Worm (Caenorhabditis elegans): ENCODE data around the gene abhd-14.
"Not testable (repeated sequence)": the region's sequence is repeated elsewhere in the genome, so short reads cannot be mapped to it uniquely, and the experiment has no call there.

The abhd-14 gene

ce11 chrIV:1053989-1054388, 24.1 kb upstream of the abhd-14 start:
- TF ChIP-seq elt-3 (tag; optimal IDR thresholded peaks at IDR 0.05), result no peak
- no peak for TF ChIP-seq nhr-11 (tag; optimal IDR thresholded peaks at IDR 0.05)
- TF ChIP-seq Y55F3AM.14 (GFP tag; optimal IDR thresholded peaks at IDR 0.05), result no peak

DNA sequence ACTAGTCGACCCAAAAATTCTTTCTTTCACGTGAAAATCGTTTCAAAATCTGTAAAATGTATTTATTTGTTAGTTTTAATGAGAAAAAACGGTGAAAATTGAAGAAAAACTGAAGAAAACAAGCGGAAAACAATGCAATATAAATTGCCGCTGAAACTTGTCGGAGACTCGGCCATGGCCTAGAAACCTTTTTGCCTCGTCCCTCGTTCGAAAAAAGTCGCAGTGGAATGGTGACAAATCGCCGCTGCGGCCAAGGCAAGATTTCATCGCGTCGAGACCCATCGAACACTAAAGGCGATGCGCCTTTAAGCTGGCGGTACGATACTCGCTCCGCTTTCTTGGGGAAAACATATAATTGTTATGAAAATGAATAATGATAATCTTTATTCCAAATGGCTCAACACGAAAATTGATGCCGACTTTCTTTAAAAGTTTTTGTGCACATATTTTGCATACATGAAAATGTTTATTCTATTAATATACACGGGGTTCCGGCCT, 21.8 kb upstream of the abhd-14 start, which contains the start of gene Y55F3AM.21:
Gene Y55F3AM.21, minus strand, starts transcription at position 51 of the 498 bp plus-strand sequence.
- TF ChIP-seq R02D3.7, peb-1, nhr-21 (tag; optimal IDR thresholded peaks at IDR 0.05): not testable (repeated sequence)

ce11 chrIV:1046996-1047395, 17.2 kb upstream of the abhd-14 start:
- TF ChIP-seq nhr-11 (tag; optimal IDR thresholded peaks at IDR 0.05), result no peak
- TF ChIP-seq nhr-129 (tag; optimal IDR thresholded peaks at IDR 0.05), result no peak
- TF ChIP-seq sem-4 (tag; optimal IDR thresholded peaks at IDR 0.05), result no peak
- TF ChIP-seq gmeb-1 (tag; optimal IDR thresholded peaks at IDR 0.05), result no peak
- no peak for TF ChIP-seq ama-1 (optimal IDR thresholded peaks at IDR 0.05)
- TF ChIP-seq sma-3 (GFP tag; optimal IDR thresholded peaks at IDR 0.05), result no peak
- no peak for TF ChIP-seq dmd-4 (tag; optimal IDR thresholded peaks at IDR 0.05)
- no peak for TF ChIP-seq lsy-2 (tag; optimal IDR thresholded peaks at IDR 0.05)
- no peak for TF ChIP-seq unc-62 (GFP tag; optimal IDR thresholded peaks at IDR 0.05)
- TF ChIP-seq nhr-10 (tag; optimal IDR thresholded peaks at IDR 0.05), result no peak
- TF ChIP-seq nhr-77 (tag; optimal IDR thresholded peaks at IDR 0.05), result no peak
- TF ChIP-seq snpc-4 (tag; optimal IDR thresholded peaks at IDR 0.05), result no peak
- no peak for TF ChIP-seq fos-1 (tag; optimal IDR thresholded peaks at IDR 0.05)
- no peak for TF ChIP-seq unc-55 (GFP tag; optimal IDR thresholded peaks at IDR 0.05)
- TF ChIP-seq mdl-1 (tag; optimal IDR thresholded peaks at IDR 0.05), result no peak
- TF ChIP-seq crh-2 (tag; optimal IDR thresholded peaks at IDR 0.05), result no peak
- TF ChIP-seq ztf-11 (tag; optimal IDR thresholded peaks at IDR 0.05), result no peak
- no peak for TF ChIP-seq F13H6.1 (tag; optimal IDR thresholded peaks at IDR 0.05)
- no peak for TF ChIP-seq skn-1 (tag; optimal IDR thresholded peaks at IDR 0.05)

DNA sequence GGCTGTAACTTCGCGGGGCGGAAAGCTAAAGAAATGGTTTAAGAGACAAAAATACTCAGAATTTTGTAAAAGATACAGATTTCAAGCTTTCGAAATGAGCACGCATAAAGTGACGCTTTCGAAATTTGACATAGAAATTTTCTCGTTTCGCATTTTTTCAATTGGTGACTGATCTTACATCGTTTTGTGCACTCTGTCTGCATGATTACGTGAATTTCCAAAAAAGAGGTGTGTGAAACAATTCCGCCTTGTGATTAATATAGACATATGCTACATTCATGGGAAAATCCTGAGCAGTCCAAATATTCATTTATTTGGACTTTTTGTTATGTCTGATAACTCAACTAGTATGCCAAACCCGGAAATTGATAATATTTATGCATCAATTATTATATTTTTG, 15.8 kb upstream of the abhd-14 start, which contains the start of gene srx-12:
Gene srx-12, plus strand, starts transcription at position 301 of the 400 bp plus-strand sequence.
- TF ChIP-seq nhr-23 (tag; optimal IDR thresholded peaks at IDR 0.05) (no peak), ztf-1 (GFP tag; conservative IDR thresholded peaks at IDR 0.05) (no peak), Y55F3AM.14 (GFP tag; optimal IDR thresholded peaks at IDR 0.05) (no peak), unc-62 (GFP tag; optimal IDR thresholded peaks at IDR 0.05) (no peak), R02D3.7 (tag; optimal IDR thresholded peaks at IDR 0.05) (no peak)

DNA sequence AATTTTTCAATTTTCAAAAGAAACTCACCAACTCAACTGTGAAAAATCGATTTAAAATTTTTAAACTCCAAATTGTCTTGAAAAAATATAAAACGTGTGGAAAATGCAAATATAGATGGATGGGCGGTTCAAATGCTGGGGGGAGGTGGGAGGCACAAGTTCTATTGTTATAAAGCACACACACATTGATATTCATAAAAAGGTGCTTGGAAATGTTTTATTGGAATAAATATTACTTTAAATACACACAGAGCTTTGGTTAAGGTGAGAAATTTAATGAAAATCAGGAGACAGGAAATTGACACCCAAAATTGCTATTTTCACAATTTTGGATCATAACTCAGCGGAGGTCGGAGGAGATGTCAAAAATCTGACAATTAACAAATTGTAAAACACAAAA, 14.4 kb upstream of the abhd-14 start, which contains the start of gene Y55F3AM.11:
Gene Y55F3AM.11, minus strand, starts transcription at position 101 of the 400 bp plus-strand sequence.
- TF ChIP-seq nhr-6 (tag; optimal IDR thresholded peaks at IDR 0.05), result no peak
- TF ChIP-seq ama-1 (optimal IDR thresholded peaks at IDR 0.05), result no peak
- TF ChIP-seq nhr-11 (tag; optimal IDR thresholded peaks at IDR 0.05), result no peak
- no peak for TF ChIP-seq sma-9 (GFP tag; optimal IDR thresholded peaks at IDR 0.05)
- TF ChIP-seq sma-9 (tag; optimal IDR thresholded peaks at IDR 0.05), result no peak
- no peak for TF ChIP-seq nhr-129 (tag; optimal IDR thresholded peaks at IDR 0.05)
- no peak for TF ChIP-seq ceh-16 (tag; optimal IDR thresholded peaks at IDR 0.05)
- no peak for TF ChIP-seq nhr-237 (tag; optimal IDR thresholded peaks at IDR 0.05)
- TF ChIP-seq ZK546.5 (tag; optimal IDR thresholded peaks at IDR 0.05), result no peak
- TF ChIP-seq R02D3.7 (tag; optimal IDR thresholded peaks at IDR 0.05), result no peak
- no peak for TF ChIP-seq lsy-2 (tag; optimal IDR thresholded peaks at IDR 0.05)
- TF ChIP-seq Y55F3AM.14 (GFP tag; optimal IDR thresholded peaks at IDR 0.05), result no peak

ce11 chrIV:1040537-1040936, 10.7 kb upstream of the abhd-14 start:
- TF ChIP-seq nhr-77 (tag; optimal IDR thresholded peaks at IDR 0.05) (no peak), lin-13 (GFP tag; optimal IDR thresholded peaks at IDR 0.05) (no peak), egl-27 (tag; optimal IDR thresholded peaks at IDR 0.05) (no peak), ztf-1 (GFP tag; conservative IDR thresholded peaks at IDR 0.05) (no peak), elt-1 (tag; optimal IDR thresholded peaks at IDR 0.05) (no peak), sma-3 (GFP tag; optimal IDR thresholded peaks at IDR 0.05) (no peak), nhr-11 (tag; optimal IDR thresholded peaks at IDR 0.05) (no peak), unc-55 (GFP tag; optimal IDR thresholded peaks at IDR 0.05) (no peak), aly-2 (tag; optimal IDR thresholded peaks at IDR 0.05) (no peak)

Data from whole organism, L2 larva.